Fruit fly (Drosophila melanogaster) whole organism, pupa: Measurements from ENCODE around the gene CG43051.

ENCODE experiments used
- CG14655 ChIP-seq: fragments of 200-800 bp; sonication (Bioruptor generic); optimal IDR thresholded peaks from 3 replicates; lab custom pipeline; 2017; ENCODE audit warnings: mild to moderate bottlenecking, missing biosample characterization, missing genetic modification reagents, missing genetic modification characterization
- EcR ChIP-seq: fragments of 200-800 bp; sonication (Bioruptor generic); optimal IDR thresholded peaks from 3 replicates; lab custom pipeline; 2019; ENCODE audit warnings: missing biosample characterization, missing genetic modification characterization, mild to moderate bottlenecking, moderate library complexity, missing genetic modification reagents
- Pif1B ChIP-seq: fragments of 200-800 bp; sonication (Bioruptor generic); optimal IDR thresholded peaks from 3 replicates; lab custom pipeline; 2016; ENCODE audit warnings: missing biosample characterization, missing genetic modification characterization
- Snoo ChIP-seq: fragments of 200-800 bp; sonication (Bioruptor generic); optimal IDR thresholded peaks from 3 replicates; lab custom pipeline; 2017; ENCODE audit warnings: missing biosample characterization, mild to moderate bottlenecking, missing genetic modification characterization, inconsistent platforms

- TF ChIP-seq Pif1B (GFP tag; lab: Kevin White, UChicago) (no peak), EcR (GFP tag; lab: Kevin White, UChicago) (no peak), Snoo (tag; lab: Kevin White, UChicago) (no peak), CG14655 (GFP tag; lab: Kevin White, UChicago) (no peak)
Observed at dm6 chr2L:12473583-12473982, 34.2 kb upstream of the CG43051 start.
